Worm (Caenorhabditis elegans) whole organism, L4/young adult: ENCODE data around the gene perm-2.

Experiments used
- dao-5 ChIP-seq: sonication (generic microtip); optimal IDR thresholded peaks from 2 replicates; lab custom pipeline; 2016; ENCODE audit warnings: missing genotype, missing genetic modification characterization, moderate library complexity, missing compliant biosample characterization
- him-1 ChIP-seq: sonication (generic microtip); optimal IDR thresholded peaks from 2 replicates; lab custom pipeline; 2016; ENCODE audit warnings: missing genotype, missing genetic modification reagents, missing genetic modification characterization, missing compliant biosample characterization

DNA sequence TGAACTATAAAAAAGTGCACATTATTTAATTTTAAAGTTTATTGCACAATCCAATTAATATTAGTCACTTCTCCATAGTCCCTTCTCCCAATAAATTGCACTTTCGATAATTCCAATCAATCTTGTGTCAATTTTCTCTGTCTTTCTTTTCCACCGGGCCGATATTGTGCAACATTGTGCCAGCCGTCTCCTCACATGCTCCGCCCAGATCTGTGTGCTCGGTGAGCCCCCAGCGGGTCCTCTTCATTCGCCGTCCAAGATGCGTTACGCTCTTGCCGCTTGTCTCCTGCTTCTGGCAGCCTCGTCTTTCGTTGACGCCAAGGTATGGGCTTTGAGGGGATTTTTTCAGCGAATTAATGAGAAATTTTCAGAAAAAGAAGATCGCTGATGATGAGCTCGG, 19.4 kb upstream of the perm-2 start, which contains the start of gene ost-1:
- TF ChIP-seq him-1 (tag; lab: Kevin White, UChicago) (no peak), dao-5 (tag; lab: Kevin White, UChicago) (no peak)
